Fruit fly (Drosophila melanogaster) whole organism, embryonic: ENCODE results near the gene CG34176.

Experiments
- Abd-B ChIP-seq: fragments of 200-800 bp; sonication (Bioruptor generic); optimal IDR thresholded peaks from 2 replicates; lab custom pipeline; 2018; ENCODE audit warnings: missing biosample characterization, mild to moderate bottlenecking, missing genetic modification characterization, moderate library complexity
- Adf1 ChIP-seq: fragments of 200-800 bp; sonication (Bioruptor generic); IDR thresholded peaks from 2 replicates; pipeline ENCODE4 v1.3.6; 2022; ENCODE audit warnings: missing biosample characterization, missing genetic modification characterization
- Atf-2 ChIP-seq: fragments of 200-800 bp; sonication (Bioruptor generic); optimal IDR thresholded peaks from 2 replicates; lab custom pipeline; 2016; ENCODE audit warnings: missing biosample characterization, missing genetic modification characterization
- CG10147 ChIP-seq: fragments of 200-800 bp; sonication (Bioruptor generic); optimal IDR thresholded peaks from 2 replicates; lab custom pipeline; 2019; ENCODE audit warnings: missing biosample characterization, mild to moderate bottlenecking, missing genetic modification characterization, moderate library complexity
- CG10366 ChIP-seq: fragments of 200-800 bp; sonication (Bioruptor generic); IDR thresholded peaks from 2 replicates; pipeline ENCODE4 v1.3.6; 2022; ENCODE audit warnings: missing biosample characterization, missing genetic modification characterization
- CG11696 ChIP-seq: fragments of 200-800 bp; sonication (Bioruptor generic); IDR thresholded peaks from 2 replicates; pipeline ENCODE4 v1.3.6; 2022; ENCODE audit warnings: missing biosample characterization, missing genetic modification characterization
- CG12104 ChIP-seq: fragments of 200-800 bp; sonication (Bioruptor generic); optimal IDR thresholded peaks from 3 replicates; lab custom pipeline; 2016; ENCODE audit warnings: missing biosample characterization, missing genetic modification characterization
- CG12299 ChIP-seq: fragments of 200-800 bp; sonication (Bioruptor generic); optimal IDR thresholded peaks from 2 replicates; lab custom pipeline; 2018; ENCODE audit warnings: missing biosample characterization, mild to moderate bottlenecking, missing genetic modification characterization
- CG12744 ChIP-seq: fragments of 200-800 bp; sonication (Bioruptor generic); optimal IDR thresholded peaks from 2 replicates; lab custom pipeline; 2016; ENCODE audit warnings: missing biosample characterization, missing genetic modification characterization
- CG15011 ChIP-seq: fragments of 200-800 bp; sonication (Bioruptor generic); optimal IDR thresholded peaks from 3 replicates; lab custom pipeline; 2018; ENCODE audit warnings: missing biosample characterization, mild to moderate bottlenecking, missing genetic modification characterization
- CG16813 ChIP-seq: fragments of 200-800 bp; sonication (Bioruptor generic); IDR thresholded peaks from 3 replicates; pipeline ENCODE4 v1.3.6; 2022; ENCODE audit warnings: missing biosample characterization, missing genetic modification characterization; ENCODE audit not compliant: partially characterized antibody
- CG16863 ChIP-seq: fragments of 200-800 bp; sonication (Bioruptor generic); optimal IDR thresholded peaks from 3 replicates; lab custom pipeline; 2016; ENCODE audit warnings: missing biosample characterization, missing genetic modification characterization
- CG30020 ChIP-seq: fragments of 200-800 bp; optimal IDR thresholded peaks from 2 replicates; lab custom pipeline; 2019; ENCODE audit warnings: missing biosample characterization, mild to moderate bottlenecking, missing genetic modification characterization, moderate library complexity
- CG31388 ChIP-seq: fragments of 200-800 bp; sonication (Bioruptor generic); optimal IDR thresholded peaks from 2 replicates; lab custom pipeline; 2016; ENCODE audit warnings: missing biosample characterization, missing genetic modification characterization
- CG32772 ChIP-seq: fragments of 200-800 bp; sonication (Bioruptor generic); IDR thresholded peaks from 2 replicates; pipeline ENCODE4 v1.3.6; 2022; ENCODE audit warnings: missing biosample characterization, missing genetic modification characterization
- CG33213 ChIP-seq: fragments of 200-800 bp; sonication (Bioruptor generic); optimal IDR thresholded peaks from 3 replicates; lab custom pipeline; 2016; ENCODE audit warnings: missing biosample characterization, missing genetic modification characterization
- CG7556 ChIP-seq: fragments of 200-800 bp; sonication (Bioruptor generic); optimal IDR thresholded peaks from 2 replicates; lab custom pipeline; 2017; ENCODE audit warnings: missing biosample characterization, mild to moderate bottlenecking, missing genetic modification characterization
- CG8924 ChIP-seq: fragments of 200-800 bp; optimal IDR thresholded peaks from 3 replicates; lab custom pipeline; 2019; ENCODE audit warnings: missing biosample characterization, mild to moderate bottlenecking, missing genetic modification characterization, moderate library complexity
- CG8944 ChIP-seq: fragments of 200-800 bp; sonication (Bioruptor generic); optimal IDR thresholded peaks from 3 replicates; lab custom pipeline; 2016; ENCODE audit warnings: missing biosample characterization, missing genetic modification characterization
- CG9437 ChIP-seq: fragments of 200-800 bp; sonication (Bioruptor generic); optimal IDR thresholded peaks from 2 replicates; lab custom pipeline; 2018; ENCODE audit warnings: missing biosample characterization, mild to moderate bottlenecking, missing genetic modification characterization
- D19B ChIP-seq: fragments of 200-800 bp; sonication (Bioruptor generic); optimal IDR thresholded peaks from 2 replicates; lab custom pipeline; 2017; ENCODE audit warnings: missing biosample characterization, mild to moderate bottlenecking, missing genetic modification characterization
- Doc3 ChIP-seq: fragments of 200-800 bp; sonication (Bioruptor generic); IDR thresholded peaks from 3 replicates; pipeline ENCODE4 v1.3.6; 2022; ENCODE audit warnings: missing biosample characterization, missing genetic modification characterization; ENCODE audit not compliant: partially characterized antibody
- Fer3 ChIP-seq: fragments of 200-800 bp; sonication (Bioruptor generic); optimal IDR thresholded peaks from 2 replicates; lab custom pipeline; 2018; ENCODE audit warnings: missing biosample characterization, mild to moderate bottlenecking, missing genetic modification characterization, moderate library complexity
- HLH3B ChIP-seq: fragments of 200-800 bp; sonication (Bioruptor generic); IDR thresholded peaks from 2 replicates; pipeline ENCODE4 v1.3.6; 2022; ENCODE audit warnings: missing biosample characterization, missing genetic modification characterization
- HLHmδ ChIP-seq: fragments of 200-800 bp; sonication (Bioruptor generic); optimal IDR thresholded peaks from 2 replicates; lab custom pipeline; 2018; ENCODE audit warnings: missing biosample characterization, mild to moderate bottlenecking, missing genetic modification characterization, moderate library complexity
- Mes4 ChIP-seq: fragments of 200-800 bp; sonication (Bioruptor generic); optimal IDR thresholded peaks from 2 replicates; lab custom pipeline; 2016; ENCODE audit warnings: missing biosample characterization, missing genetic modification characterization
- Sin3A ChIP-seq: fragments of >200 bp; optimal IDR thresholded peaks from 2 replicates; lab custom pipeline; 2018
- TFAM ChIP-seq: fragments of 200-800 bp; sonication (Bioruptor generic); optimal IDR thresholded peaks from 2 replicates; lab custom pipeline; 2017; ENCODE audit warnings: missing biosample characterization, missing genetic modification characterization, inconsistent platforms
- al ChIP-seq: fragments of 200-800 bp; sonication (Bioruptor generic); IDR thresholded peaks from 2 replicates; pipeline ENCODE4 v1.3.6; 2022; ENCODE audit warnings: missing biosample characterization, missing genetic modification characterization
- ap ChIP-seq: fragments of 200-800 bp; sonication (Bioruptor generic); IDR thresholded peaks from 2 replicates; pipeline ENCODE4 v1.3.6; 2022; ENCODE audit warnings: missing biosample characterization, missing genetic modification characterization
- az2 ChIP-seq: fragments of 200-800 bp; sonication (Bioruptor generic); optimal IDR thresholded peaks from 3 replicates; lab custom pipeline; 2016; ENCODE audit warnings: missing biosample characterization, missing genetic modification characterization
- fd64A ChIP-seq: fragments of 200-800 bp; sonication (Bioruptor generic); optimal IDR thresholded peaks from 3 replicates; lab custom pipeline; 2018; ENCODE audit warnings: missing biosample characterization, mild to moderate bottlenecking, missing genetic modification characterization
- gro ChIP-seq: fragments of 200-800 bp; sonication (Bioruptor generic); optimal IDR thresholded peaks from 2 replicates; lab custom pipeline; 2016; ENCODE audit warnings: missing biosample characterization, missing genetic modification characterization
- gsb ChIP-seq: fragments of 200-800 bp; sonication (Bioruptor generic); IDR thresholded peaks from 2 replicates; pipeline ENCODE4 v1.3.6; 2022; ENCODE audit warnings: missing biosample characterization, missing genetic modification characterization
- jing ChIP-seq: fragments of 200-800 bp; sonication (Bioruptor generic); optimal IDR thresholded peaks from 2 replicates; lab custom pipeline; 2018; ENCODE audit warnings: missing biosample characterization, mild to moderate bottlenecking, missing genetic modification characterization
- kni ChIP-seq: fragments of 200-800 bp; sonication (Bioruptor generic); optimal IDR thresholded peaks from 3 replicates; lab custom pipeline; 2017; ENCODE audit warnings: mild to moderate bottlenecking, missing biosample characterization, missing genetic modification reagents, missing genetic modification characterization
- knrl ChIP-seq: fragments of 200-800 bp; sonication (Bioruptor generic); IDR thresholded peaks from 3 replicates; pipeline ENCODE4 v1.3.6; 2022; ENCODE audit warnings: missing biosample characterization, missing genetic modification characterization; ENCODE audit not compliant: partially characterized antibody
- luna ChIP-seq: fragments of 200-800 bp; sonication (Bioruptor generic); optimal IDR thresholded peaks from 2 replicates; lab custom pipeline; 2016; ENCODE audit warnings: missing biosample characterization, missing genetic modification characterization
- nmo ChIP-seq: fragments of 200-800 bp; sonication (Bioruptor generic); optimal IDR thresholded peaks from 2 replicates; lab custom pipeline; 2018; ENCODE audit warnings: missing biosample characterization, mild to moderate bottlenecking, missing genetic modification characterization, moderate library complexity
- pzg ChIP-seq: fragments of 200-800 bp; sonication (Bioruptor generic); optimal IDR thresholded peaks from 3 replicates; lab custom pipeline; 2018; ENCODE audit warnings: missing biosample characterization, mild to moderate bottlenecking, missing genetic modification characterization, moderate library complexity
- ranshi ChIP-seq: fragments of 200-800 bp; sonication (Bioruptor generic); IDR thresholded peaks from 2 replicates; pipeline ENCODE4 v1.3.6; 2022; ENCODE audit warnings: missing biosample characterization, missing genetic modification characterization
- sc ChIP-seq, 3 experiments: fragments of >200 bp in 2 of 3; fragments of 200-800 bp in 1 of 3; sonication (Bioruptor generic) in 1 of 3; optimal IDR thresholded peaks; 2 replicates in 2 of 3; 3 replicates in 1 of 3; lab custom pipeline; 2017; ENCODE audit warnings: mild to moderate bottlenecking in 1 of 3, missing biosample characterization in 1 of 3, missing genetic modification characterization in 1 of 3, missing genetic modification reagents in 1 of 3
- tap ChIP-seq: fragments of 200-800 bp; optimal IDR thresholded peaks from 3 replicates; lab custom pipeline; 2019; ENCODE audit warnings: missing biosample characterization, mild to moderate bottlenecking, missing genetic modification characterization, moderate library complexity
- tio ChIP-seq: fragments of 200-800 bp; sonication (Bioruptor generic); optimal IDR thresholded peaks from 2 replicates; lab custom pipeline; 2017; ENCODE audit warnings: missing biosample characterization, missing genetic modification characterization, inconsistent platforms
- trem ChIP-seq: fragments of 200-800 bp; optimal IDR thresholded peaks from 3 replicates; lab custom pipeline; 2019; ENCODE audit warnings: missing biosample characterization, mild to moderate bottlenecking, missing genetic modification characterization, moderate library complexity
- trh ChIP-seq: fragments of 200-800 bp; sonication (Bioruptor generic); optimal IDR thresholded peaks from 2 replicates; lab custom pipeline; 2016; ENCODE audit warnings: missing biosample characterization, missing genetic modification characterization
- tup ChIP-seq: fragments of 200-800 bp; sonication (Bioruptor generic); optimal IDR thresholded peaks from 2 replicates; lab custom pipeline; 2016; ENCODE audit warnings: missing biosample characterization, mild to moderate bottlenecking, missing genetic modification characterization, moderate library complexity
- unc-4 ChIP-seq: fragments of 200-800 bp; sonication (Bioruptor generic); IDR thresholded peaks from 2 replicates; pipeline ENCODE4 v1.3.6; 2022; ENCODE audit warnings: missing biosample characterization, missing genetic modification characterization; ENCODE audit not compliant: partially characterized antibody
- zen ChIP-seq: fragments of 200-800 bp; sonication (Bioruptor generic); optimal IDR thresholded peaks from 3 replicates; lab custom pipeline; 2018; ENCODE audit warnings: missing biosample characterization, mild to moderate bottlenecking, missing genetic modification characterization, moderate library complexity

CG34176 gene

DNA sequence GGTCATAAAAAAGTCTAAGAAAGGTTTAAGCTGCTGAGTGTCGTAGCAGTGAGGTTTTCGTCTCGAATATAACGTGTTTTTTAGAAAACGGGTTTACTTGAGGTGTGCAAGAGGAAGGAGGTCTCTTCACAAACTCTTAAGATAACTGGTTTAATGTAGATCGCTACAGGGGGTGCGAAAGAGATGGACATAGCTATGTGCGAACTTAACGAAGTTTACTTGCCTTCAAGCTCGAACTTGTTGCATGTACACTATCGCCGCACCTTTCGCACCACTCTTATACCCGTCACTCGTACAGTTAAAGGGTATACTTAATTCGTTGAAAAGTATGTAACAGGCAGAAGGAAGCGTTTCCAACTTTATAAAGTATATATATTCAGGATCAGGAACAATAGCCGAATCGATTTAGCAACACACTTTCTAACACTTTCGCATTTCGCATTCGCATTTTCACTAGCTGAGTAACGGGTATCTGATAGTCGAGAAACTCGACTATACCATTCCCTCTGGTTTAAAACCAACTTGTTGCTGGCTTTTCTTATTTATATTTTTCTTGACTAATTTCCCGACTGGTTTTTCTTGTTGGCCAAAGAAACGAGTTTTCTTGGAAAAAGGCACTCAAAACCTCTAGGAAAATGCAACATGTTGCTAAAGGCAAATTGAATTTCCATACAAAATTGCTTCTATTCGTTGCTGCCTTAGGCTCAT lies 26.5 kb downstream of the CG34176 start (continued):
- TF ChIP-seq CG10147 (GFP tag; lab: Kevin White, UChicago), result peak; percentile 62
- TF ChIP-seq luna (GFP tag; lab: Kevin White, UChicago), result no peak
- TF ChIP-seq fd64A, result peak; percentile 66
- peak; percentile 80 for TF ChIP-seq zen
- TF ChIP-seq unc-4 (GFP tag; lab: Robert Waterston, UW), result no peak
- TF ChIP-seq Mes4 (GFP tag; lab: Kevin White, UChicago), result peak; percentile 80
- TF ChIP-seq HLH3B, result peak; percentile 85
- peak; percentile 78 for TF ChIP-seq Abd-B (GFP tag; lab: Kevin White, UChicago)
- TF ChIP-seq CG15011 (GFP tag; lab: Kevin White, UChicago), result peak; percentile 33
- 0 out of 3 replicates have a peak, but pooled peaks have one; percentile 21 for TF ChIP-seq Doc3 (GFP tag; lab: Robert Waterston, UW)
- TF ChIP-seq gro (GFP tag; lab: Kevin White, UChicago), result peak; percentile 43
- peak; percentile 87 for TF ChIP-seq ap (GFP tag; lab: Robert Waterston, UW)
- peak; percentile 56; the same call in 1 of the 3 replicates for TF ChIP-seq knrl (GFP tag; lab: Robert Waterston, UW)
- TF ChIP-seq sc (optimal IDR thresholded peaks at IDR 0.05; lab: Kevin White, UChicago), result no peak
- TF ChIP-seq sc (GFP tag; optimal IDR thresholded peaks at IDR 0.05; lab: Kevin White, UChicago), result peak; percentile 86
- TF ChIP-seq ranshi (GFP tag; lab: Robert Waterston, UW), result peak; percentile 88
- TF ChIP-seq tap (tag; lab: Kevin White, UChicago), result peak; percentile 81
- peak; percentile 76 for TF ChIP-seq Fer3 (tag; lab: Kevin White, UChicago)
- TF ChIP-seq D19B (GFP tag; lab: Kevin White, UChicago), result peak; percentile 90
- 0 out of 2 replicates have a peak, but pooled peaks have one; percentile 40 for TF ChIP-seq CG11696
- TF ChIP-seq CG8924 (tag; lab: Kevin White, UChicago), result peak; percentile 90
- TF ChIP-seq HLHmδ (GFP tag; lab: Kevin White, UChicago), result no peak
- TF ChIP-seq CG12744 (GFP tag; lab: Kevin White, UChicago), result peak; percentile 32
- TF ChIP-seq CG16863 (GFP tag; lab: Kevin White, UChicago), result peak; percentile 81
- TF ChIP-seq CG32772, result peak; percentile 89
- no peak for TF ChIP-seq CG31388 (GFP tag; lab: Kevin White, UChicago)
- TF ChIP-seq gsb (GFP tag; lab: Robert Waterston, UW), result peak; percentile 58
- TF ChIP-seq CG12104 (GFP tag; lab: Kevin White, UChicago), result peak; percentile 74
- peak; percentile 74 for TF ChIP-seq CG33213 (GFP tag; lab: Kevin White, UChicago)
- peak; percentile 74 for TF ChIP-seq trem (tag; lab: Kevin White, UChicago)
- no peak for TF ChIP-seq pzg
- TF ChIP-seq nmo (GFP tag; lab: Kevin White, UChicago), result peak; percentile 92
- TF ChIP-seq CG8944 (GFP tag; lab: Kevin White, UChicago), result peak; percentile 77
- TF ChIP-seq tio, result peak; percentile 77
- peak; percentile 24 for TF ChIP-seq trh (GFP tag; lab: Kevin White, UChicago)
- TF ChIP-seq az2 (GFP tag; lab: Kevin White, UChicago), result peak; percentile 84
- no peak for TF ChIP-seq Sin3A (lab: Kevin White, UChicago)
- TF ChIP-seq CG30020 (tag; lab: Kevin White, UChicago), result peak; percentile 42
- peak; percentile 67 for TF ChIP-seq CG9437 (GFP tag; lab: Kevin White, UChicago)
- peak; percentile 18 for TF ChIP-seq jing (GFP tag; lab: Kevin White, UChicago)
- TF ChIP-seq Adf1 (GFP tag; lab: Robert Waterston, UW), result no peak
- peak; percentile 26 for TF ChIP-seq CG12299 (tag; lab: Kevin White, UChicago)
- TF ChIP-seq tup (GFP tag; lab: Kevin White, UChicago), result peak; percentile 69
- peak; percentile 54 for TF ChIP-seq TFAM (GFP tag; lab: Kevin White, UChicago)
- TF ChIP-seq kni, result peak; percentile 53
- TF ChIP-seq CG7556 (GFP tag; lab: Kevin White, UChicago), result peak; percentile 76
- peak; percentile 71 for TF ChIP-seq al
- peak; percentile 93 for TF ChIP-seq CG16813 (GFP tag; lab: Robert Waterston, UW)
- peak; percentile 86 for TF ChIP-seq CG10366 (GFP tag; lab: Robert Waterston, UW)
- TF ChIP-seq Atf-2 (GFP tag; lab: Kevin White, UChicago), result peak; percentile 71
